Fruit fly (Drosophila melanogaster) whole organism, embryonic: ENCODE data around the gene Nrd1.
A peak's percentile ranks its signal among the peaks of the same experiment; 100 is the strongest.

Experiments
- Blimp-1 ChIP-seq: fragments of 200-800 bp; sonication (Bioruptor generic); optimal IDR thresholded peaks from 3 replicates; lab custom pipeline; 2018; ENCODE audit warnings: missing biosample characterization, missing genetic modification characterization, mild to moderate bottlenecking, moderate library complexity, missing genetic modification reagents
- CG1024 ChIP-seq: fragments of 200-800 bp; sonication (Bioruptor generic); IDR thresholded peaks from 2 replicates; pipeline ENCODE4 v1.3.6; 2022; ENCODE audit warnings: missing biosample characterization, missing genetic modification characterization
- CG11247 ChIP-seq: fragments of 200-800 bp; sonication (Bioruptor generic); IDR thresholded peaks from 2 replicates; pipeline ENCODE4 v1.3.6; 2022; ENCODE audit warnings: missing biosample characterization, missing genetic modification characterization
- CG12236 ChIP-seq: fragments of 200-800 bp; sonication (Bioruptor generic); optimal IDR thresholded peaks from 2 replicates; lab custom pipeline; 2016; ENCODE audit warnings: missing biosample characterization, missing genetic modification characterization
- CG12299 ChIP-seq: fragments of 200-800 bp; sonication (Bioruptor generic); optimal IDR thresholded peaks from 2 replicates; lab custom pipeline; 2018; ENCODE audit warnings: missing biosample characterization, mild to moderate bottlenecking, missing genetic modification characterization
- CG13287 ChIP-seq: fragments of 200-800 bp; sonication (Bioruptor generic); IDR thresholded peaks from 2 replicates; pipeline ENCODE4 v1.3.6; 2022; ENCODE audit warnings: missing biosample characterization, missing genetic modification characterization; ENCODE audit not compliant: partially characterized antibody
- CG14667 ChIP-seq: fragments of 200-800 bp; sonication (Bioruptor generic); IDR thresholded peaks from 2 replicates; pipeline ENCODE4 v1.3.6; 2022; ENCODE audit warnings: missing biosample characterization, missing genetic modification characterization
- CG15269 ChIP-seq: fragments of 200-800 bp; sonication (Bioruptor generic); optimal IDR thresholded peaks from 2 replicates; lab custom pipeline; 2018; ENCODE audit warnings: missing biosample characterization, mild to moderate bottlenecking, missing genetic modification characterization, moderate library complexity
- CG18764 ChIP-seq: fragments of 200-800 bp; sonication (Bioruptor generic); optimal IDR thresholded peaks from 3 replicates; lab custom pipeline; 2016; ENCODE audit warnings: missing biosample characterization, missing genetic modification characterization
- CG30020 ChIP-seq: fragments of 200-800 bp; optimal IDR thresholded peaks from 2 replicates; lab custom pipeline; 2019; ENCODE audit warnings: missing biosample characterization, mild to moderate bottlenecking, missing genetic modification characterization, moderate library complexity
- CG30431 ChIP-seq: fragments of 200-800 bp; sonication (Bioruptor generic); optimal IDR thresholded peaks from 2 replicates; lab custom pipeline; 2017; ENCODE audit warnings: missing biosample characterization, missing genetic modification characterization
- CG3163 ChIP-seq: fragments of 200-800 bp; sonication (Bioruptor generic); optimal IDR thresholded peaks from 3 replicates; lab custom pipeline; 2016; ENCODE audit warnings: missing biosample characterization, missing genetic modification characterization
- CG34376 ChIP-seq: fragments of 200-800 bp; sonication (Bioruptor generic); optimal IDR thresholded peaks from 2 replicates; lab custom pipeline; 2018; ENCODE audit warnings: missing biosample characterization, mild to moderate bottlenecking, missing genetic modification characterization
- CG34422 ChIP-seq: fragments of 200-800 bp; sonication (Bioruptor generic); IDR thresholded peaks from 3 replicates; pipeline ENCODE4 v1.3.6; 2022; ENCODE audit warnings: missing biosample characterization, missing genetic modification characterization
- CG4282 ChIP-seq: fragments of 200-800 bp; sonication (Bioruptor generic); optimal IDR thresholded peaks from 2 replicates; lab custom pipeline; 2016; ENCODE audit warnings: missing biosample characterization, missing genetic modification characterization
- CG4617 ChIP-seq: fragments of 200-800 bp; sonication (Bioruptor generic); optimal IDR thresholded peaks from 3 replicates; lab custom pipeline; 2016; ENCODE audit warnings: missing biosample characterization, missing genetic modification characterization, borderline replicate concordance
- CG6689 ChIP-seq: fragments of 200-800 bp; sonication (Bioruptor generic); IDR thresholded peaks from 2 replicates; pipeline ENCODE4 v1.3.6; 2022; ENCODE audit warnings: missing biosample characterization, missing genetic modification characterization
- CG7745 ChIP-seq: fragments of 200-800 bp; sonication (Bioruptor generic); optimal IDR thresholded peaks from 2 replicates; lab custom pipeline; 2018; ENCODE audit warnings: missing biosample characterization, mild to moderate bottlenecking, missing genetic modification characterization, moderate library complexity
- CG7786 ChIP-seq: fragments of 200-800 bp; sonication (Bioruptor generic); optimal IDR thresholded peaks from 2 replicates; lab custom pipeline; 2016; ENCODE audit warnings: missing biosample characterization, missing genetic modification characterization
- CG8281 ChIP-seq: fragments of 200-800 bp; sonication (Bioruptor generic); optimal IDR thresholded peaks from 2 replicates; lab custom pipeline; 2018; ENCODE audit warnings: missing biosample characterization, mild to moderate bottlenecking, missing genetic modification characterization, moderate library complexity
- CG8290 ChIP-seq, 3 experiments: fragments of 200-800 bp; sonication (Bioruptor generic); optimal IDR thresholded peaks; 2 replicates each; lab custom pipeline; 2016 to 2019; ENCODE audit warnings: missing biosample characterization in 3 of 3, missing genetic modification characterization in 3 of 3, mild to moderate bottlenecking in 2 of 3, moderate library complexity in 1 of 3
- CG9215 ChIP-seq: fragments of 200-800 bp; sonication (Bioruptor generic); IDR thresholded peaks from 2 replicates; pipeline ENCODE4 v1.3.6; 2022; ENCODE audit warnings: missing biosample characterization, missing genetic modification characterization
- CG9817 ChIP-seq: fragments of 200-800 bp; sonication (Bioruptor generic); optimal IDR thresholded peaks from 2 replicates; lab custom pipeline; 2018; ENCODE audit warnings: missing biosample characterization, mild to moderate bottlenecking, missing genetic modification characterization, moderate library complexity
- Dip2 ChIP-seq: fragments of 200-800 bp; sonication (Bioruptor generic); IDR thresholded peaks from 2 replicates; pipeline ENCODE4 v1.3.6; 2022; ENCODE audit warnings: missing biosample characterization, missing genetic modification characterization
- Hand ChIP-seq: fragments of 200-800 bp; sonication (Bioruptor generic); optimal IDR thresholded peaks from 2 replicates; lab custom pipeline; 2017; ENCODE audit warnings: mild to moderate bottlenecking, missing biosample characterization, missing genetic modification reagents, missing genetic modification characterization
- Hmr ChIP-seq: fragments of 200-800 bp; sonication (Bioruptor generic); optimal IDR thresholded peaks from 3 replicates; lab custom pipeline; 2017; ENCODE audit warnings: mild to moderate bottlenecking, missing biosample characterization, missing genetic modification reagents, missing genetic modification characterization
- Hmx ChIP-seq: fragments of 200-800 bp; sonication (Bioruptor generic); optimal IDR thresholded peaks from 2 replicates; lab custom pipeline; 2016; ENCODE audit warnings: missing biosample characterization, missing genetic modification characterization
- Meics ChIP-seq: fragments of 200-800 bp; sonication (Bioruptor generic); optimal IDR thresholded peaks from 2 replicates; lab custom pipeline; 2017; ENCODE audit warnings: missing biosample characterization, mild to moderate bottlenecking, missing genetic modification characterization
- Mrtf ChIP-seq: fragments of 200-800 bp; sonication (Bioruptor generic); IDR thresholded peaks from 3 replicates; pipeline ENCODE4 v1.3.6; 2022; ENCODE audit warnings: missing biosample characterization, missing genetic modification characterization
- Sin3A ChIP-seq: fragments of >200 bp; optimal IDR thresholded peaks from 2 replicates; lab custom pipeline; 2018
- Six4 ChIP-seq: fragments of 200-800 bp; sonication (Bioruptor generic); optimal IDR thresholded peaks from 2 replicates; lab custom pipeline; 2016; ENCODE audit warnings: missing biosample characterization, missing genetic modification characterization
- Sox100B ChIP-seq: fragments of 200-800 bp; sonication (Bioruptor generic); optimal IDR thresholded peaks from 3 replicates; lab custom pipeline; 2018; ENCODE audit warnings: missing biosample characterization, mild to moderate bottlenecking, missing genetic modification characterization
- Spps ChIP-seq: fragments of 200-800 bp; sonication (Bioruptor generic); optimal IDR thresholded peaks from 2 replicates; lab custom pipeline; 2018; ENCODE audit warnings: missing biosample characterization, mild to moderate bottlenecking, missing genetic modification characterization
- Sry-δ ChIP-seq: fragments of 200-800 bp; sonication (Bioruptor generic); optimal IDR thresholded peaks from 2 replicates; lab custom pipeline; 2016; ENCODE audit warnings: missing biosample characterization, missing genetic modification characterization
- Stat92E ChIP-seq, 3 experiments: fragments of >200 bp in 2 of 3; fragments of 200-800 bp in 1 of 3; sonication (Bioruptor generic) in 1 of 3; optimal IDR thresholded peaks; 2 replicates each; lab custom pipeline; 2017 to 2019; ENCODE audit warnings: missing biosample characterization in 3 of 3, missing genetic modification characterization in 3 of 3, mild to moderate bottlenecking in 1 of 3, moderate library complexity in 1 of 3
- Vsx1 ChIP-seq: fragments of 200-800 bp; sonication (Bioruptor generic); optimal IDR thresholded peaks from 2 replicates; lab custom pipeline; 2017; ENCODE audit warnings: missing biosample characterization, mild to moderate bottlenecking, missing genetic modification characterization, missing genetic modification reagents
- ara ChIP-seq: fragments of 200-800 bp; sonication (Bioruptor generic); IDR thresholded peaks from 2 replicates; pipeline ENCODE4 v1.3.6; 2022; ENCODE audit warnings: missing biosample characterization, missing genetic modification characterization
- ase ChIP-seq: fragments of 200-800 bp; sonication (Bioruptor generic); IDR thresholded peaks from 3 replicates; pipeline ENCODE4 v1.3.6; 2022; ENCODE audit warnings: missing biosample characterization, missing genetic modification characterization
- crp ChIP-seq, 2 experiments: fragments of 200-800 bp; sonication (Bioruptor generic); optimal IDR thresholded peaks; 2 replicates in 1 of 2; 3 replicates in 1 of 2; lab custom pipeline; 2017; ENCODE audit warnings: missing biosample characterization in 2 of 2, missing genetic modification characterization in 2 of 2, mild to moderate bottlenecking in 1 of 2, moderate library complexity in 1 of 2
- dan ChIP-seq: fragments of 200-800 bp; sonication (Bioruptor generic); IDR thresholded peaks from 2 replicates; pipeline ENCODE4 v1.3.6; 2022; ENCODE audit warnings: missing biosample characterization, missing genetic modification characterization
- dati ChIP-seq: fragments of 200-800 bp; sonication (Bioruptor generic); IDR thresholded peaks from 2 replicates; pipeline ENCODE4 v1.3.6; 2022; ENCODE audit warnings: missing biosample characterization, missing genetic modification characterization
- fu2 ChIP-seq: fragments of 200-800 bp; sonication (Bioruptor generic); optimal IDR thresholded peaks from 2 replicates; lab custom pipeline; 2016; ENCODE audit warnings: missing biosample characterization, missing genetic modification characterization
- hth ChIP-seq: fragments of >200 bp; optimal IDR thresholded peaks from 2 replicates; lab custom pipeline; 2017; ENCODE audit warnings: inconsistent platforms
- inv ChIP-seq: fragments of 200-800 bp; sonication (Bioruptor generic); IDR thresholded peaks from 2 replicates; pipeline ENCODE4 v1.3.6; 2022; ENCODE audit warnings: missing biosample characterization, missing genetic modification characterization; ENCODE audit not compliant: partially characterized antibody
- lmd ChIP-seq: fragments of 200-800 bp; sonication (Bioruptor generic); IDR thresholded peaks from 2 replicates; pipeline ENCODE4 v1.3.6; 2022; ENCODE audit warnings: missing biosample characterization, missing genetic modification characterization
- mam ChIP-seq: fragments of 200-800 bp; sonication (Bioruptor generic); optimal IDR thresholded peaks from 3 replicates; lab custom pipeline; 2016; ENCODE audit warnings: missing biosample characterization, missing genetic modification characterization
- nmo ChIP-seq: fragments of 200-800 bp; sonication (Bioruptor generic); optimal IDR thresholded peaks from 2 replicates; lab custom pipeline; 2018; ENCODE audit warnings: missing biosample characterization, mild to moderate bottlenecking, missing genetic modification characterization, moderate library complexity
- pum ChIP-seq: fragments of 200-800 bp; sonication (Bioruptor generic); optimal IDR thresholded peaks from 2 replicates; lab custom pipeline; 2016; ENCODE audit warnings: missing biosample characterization, missing genetic modification characterization
- repo ChIP-seq: fragments of 200-800 bp; sonication (Bioruptor generic); optimal IDR thresholded peaks from 2 replicates; lab custom pipeline; 2016; ENCODE audit warnings: missing biosample characterization, missing genetic modification characterization
- vvl ChIP-seq: fragments of 200-800 bp; sonication (Bioruptor generic); IDR thresholded peaks from 2 replicates; pipeline ENCODE4 v1.3.6; 2022; ENCODE audit warnings: missing biosample characterization, missing genetic modification characterization
- wdn ChIP-seq: fragments of 200-800 bp; sonication (Bioruptor generic); IDR thresholded peaks from 2 replicates; pipeline ENCODE4 v1.3.6; 2022; ENCODE audit warnings: missing biosample characterization, missing genetic modification characterization
- wor ChIP-seq: fragments of 200-800 bp; sonication (Bioruptor generic); IDR thresholded peaks from 2 replicates; pipeline ENCODE4 v1.3.6; 2022; ENCODE audit warnings: missing biosample characterization, missing genetic modification characterization

The Nrd1 gene

DNA sequence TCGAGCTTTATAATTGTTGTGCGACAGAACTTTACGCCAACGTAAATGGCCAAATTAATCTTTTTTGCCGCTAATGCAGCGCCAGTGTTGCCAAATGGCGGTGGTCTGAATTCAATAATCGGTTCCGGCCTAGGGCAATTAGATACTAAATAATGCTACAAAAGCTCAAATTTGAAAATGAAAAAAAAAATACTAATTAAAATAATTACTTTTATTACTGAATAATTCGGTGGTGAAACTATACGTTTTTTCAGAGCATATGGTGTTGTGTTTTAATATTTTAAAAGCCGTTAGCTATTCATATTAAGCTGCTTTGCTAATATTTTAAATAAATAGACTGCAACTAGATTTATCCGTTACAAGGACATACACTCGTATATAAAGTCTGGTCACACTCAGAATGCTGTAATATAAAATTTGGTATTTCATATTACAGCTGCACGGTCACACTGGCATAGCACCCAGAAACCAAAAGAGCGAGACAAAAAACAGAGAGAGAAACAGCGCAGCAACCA, 52.2 kb downstream of the Nrd1 start, which contains the start of the genes CG1578 and rudhira (continued):
- no peak for TF ChIP-seq Blimp-1 (GFP tag; lab: Kevin White, UChicago)
- TF ChIP-seq CG14667 (GFP tag; lab: Robert Waterston, UW), result no peak
- no peak for TF ChIP-seq CG7786 (GFP tag; lab: Kevin White, UChicago)
- no peak for TF ChIP-seq ase
- no peak for TF ChIP-seq ara (GFP tag; lab: Robert Waterston, UW)
- TF ChIP-seq CG8290 (GFP tag; optimal IDR thresholded peaks at IDR 0.05; lab: Kevin White, UChicago), result no peak
- TF ChIP-seq CG8290 (tag; optimal IDR thresholded peaks at IDR 0.05; lab: Kevin White, UChicago), result no peak
- TF ChIP-seq Mrtf (GFP tag; lab: Robert Waterston, UW), result no peak
- TF ChIP-seq CG11247 (GFP tag; lab: Robert Waterston, UW), result no peak
- TF ChIP-seq repo (GFP tag; lab: Kevin White, UChicago), result no peak
- peak; percentile 39 for TF ChIP-seq Sin3A (lab: Kevin White, UChicago)
- TF ChIP-seq CG7745 (tag; lab: Kevin White, UChicago), result no peak
- TF ChIP-seq Hmx (GFP tag; lab: Kevin White, UChicago), result no peak
- TF ChIP-seq Hmr, result peak; percentile 67
- TF ChIP-seq Stat92E (GFP tag; optimal IDR thresholded peaks at IDR 0.05; lab: Kevin White, UChicago), result no peak
- no peak for TF ChIP-seq lmd (GFP tag; lab: Robert Waterston, UW)
- TF ChIP-seq wdn, result no peak
- TF ChIP-seq pum (GFP tag; lab: Kevin White, UChicago), result no peak
- TF ChIP-seq CG6689, result no peak
- no peak for TF ChIP-seq dan (GFP tag; lab: Robert Waterston, UW)
- no peak for TF ChIP-seq CG9215
- no peak for TF ChIP-seq Hand (GFP tag; lab: Kevin White, UChicago)
- no peak for TF ChIP-seq CG1024 (GFP tag; lab: Robert Waterston, UW)
- TF ChIP-seq hth (lab: Kevin White, UChicago), result no peak
- no peak for TF ChIP-seq dati
- TF ChIP-seq CG12236 (GFP tag; lab: Kevin White, UChicago), result no peak
- peak; percentile 47 for TF ChIP-seq nmo
- TF ChIP-seq Spps (tag; lab: Kevin White, UChicago), result no peak
- TF ChIP-seq CG4617 (GFP tag; lab: Kevin White, UChicago), result no peak
- TF ChIP-seq wor, result no peak
- TF ChIP-seq Dip2 (GFP tag; lab: Robert Waterston, UW), result no peak
- peak; percentile 8; the same call in 1 of the 2 replicates for TF ChIP-seq vvl (GFP tag; lab: Robert Waterston, UW)
- no peak for TF ChIP-seq CG8281 (tag; lab: Kevin White, UChicago)
- no peak for TF ChIP-seq CG15269 (tag; lab: Kevin White, UChicago)
- TF ChIP-seq inv, result no peak
- TF ChIP-seq CG34422 (GFP tag; lab: Robert Waterston, UW), result no peak
- TF ChIP-seq CG13287 (GFP tag; lab: Robert Waterston, UW), result peak; percentile 12; the same call in 1 of the 2 replicates
- TF ChIP-seq Meics, result peak; percentile 21
- peak; percentile 9 for TF ChIP-seq CG9817 (tag; lab: Kevin White, UChicago)
- TF ChIP-seq Sox100B, result no peak
- no peak for TF ChIP-seq Six4
- no peak for TF ChIP-seq CG18764 (GFP tag; lab: Kevin White, UChicago)
- no peak for TF ChIP-seq CG4282 (GFP tag; lab: Kevin White, UChicago)
- TF ChIP-seq fu2, result no peak
- TF ChIP-seq Vsx1, result no peak
- TF ChIP-seq crp (GFP tag; optimal IDR thresholded peaks at IDR 0.05; lab: Kevin White, UChicago), result no peak
- no peak for TF ChIP-seq CG12299 (tag; lab: Kevin White, UChicago)
- no peak for TF ChIP-seq Sry-δ (GFP tag; lab: Kevin White, UChicago)
- TF ChIP-seq CG3163 (GFP tag; lab: Kevin White, UChicago), result no peak
- no peak for TF ChIP-seq mam (GFP tag; lab: Kevin White, UChicago)
- no peak for TF ChIP-seq CG34376 (GFP tag; lab: Kevin White, UChicago)
- TF ChIP-seq CG30431, result no peak
- peak; percentile 13 for TF ChIP-seq CG30020 (tag; lab: Kevin White, UChicago)
